Worm (Caenorhabditis elegans) whole organism, mixed stage, embryonic: ENCODE results near the gene dmd-9.

ENCODE experiments used
- M03D4.4 ChIP-seq: sonication (generic microtip); optimal IDR thresholded peaks from 2 replicates; lab custom pipeline; 2017; ENCODE audit warnings: mild to moderate bottlenecking, missing genetic modification characterization, missing compliant biosample characterization
- bed-3 ChIP-seq: fragments of 200-800 bp; sonication (Bioruptor generic); optimal IDR thresholded peaks from 3 replicates; lab custom pipeline; 2018; ENCODE audit warnings: mild to moderate bottlenecking, missing genetic modification characterization, moderate library complexity, missing compliant biosample characterization
- blmp-1 ChIP-seq: fragments of 150-350 bp; optimal IDR thresholded peaks from 2 replicates; lab custom pipeline; 2014; ENCODE audit warnings: missing biosample characterization, missing genetic modification characterization
- ceh-39 ChIP-seq: fragments of 150-350 bp; optimal IDR thresholded peaks from 2 replicates; lab custom pipeline; 2014; ENCODE audit warnings: missing biosample characterization, missing genetic modification characterization
- ceh-43 ChIP-seq: fragments of 200-800 bp; sonication (Bioruptor generic); optimal IDR thresholded peaks from 2 replicates; lab custom pipeline; 2018; ENCODE audit warnings: mild to moderate bottlenecking, missing genetic modification characterization, moderate library complexity, missing compliant biosample characterization
- ceh-83 ChIP-seq: fragments of 200-800 bp; sonication (Bioruptor generic); optimal IDR thresholded peaks from 2 replicates; lab custom pipeline; 2018; ENCODE audit warnings: mild to moderate bottlenecking, missing genetic modification characterization, missing compliant biosample characterization
- ces-1 ChIP-seq: fragments of 150-350 bp; optimal IDR thresholded peaks from 2 replicates; lab custom pipeline; 2014; ENCODE audit warnings: missing biosample characterization, missing genetic modification reagents, missing genetic modification characterization
- cnd-1 ChIP-seq: fragments of 200-800 bp; sonication (Bioruptor generic); optimal IDR thresholded peaks from 2 replicates; lab custom pipeline; 2018; ENCODE audit warnings: mild to moderate bottlenecking, missing genetic modification characterization, missing compliant biosample characterization
- drap-1 ChIP-seq: fragments of 200-800 bp; sonication (Bioruptor generic); optimal IDR thresholded peaks from 3 replicates; lab custom pipeline; 2018; ENCODE audit warnings: mild to moderate bottlenecking, missing genetic modification characterization, missing compliant biosample characterization
- elt-1 ChIP-seq: sonication (generic microtip); optimal IDR thresholded peaks from 2 replicates; lab custom pipeline; 2017; ENCODE audit warnings: missing genetic modification characterization, mild to moderate bottlenecking, missing compliant biosample characterization, antibody characterized with exemption, moderate library complexity, borderline replicate concordance; ENCODE audit not compliant: insufficient read depth
- elt-3 ChIP-seq: fragments of 150-350 bp; optimal IDR thresholded peaks from 2 replicates; lab custom pipeline; 2014; ENCODE audit warnings: missing biosample characterization, missing genetic modification characterization
- flh-1 ChIP-seq: fragments of 200-800 bp; sonication (Bioruptor generic); optimal IDR thresholded peaks from 2 replicates; lab custom pipeline; 2018; ENCODE audit warnings: mild to moderate bottlenecking, missing genetic modification characterization, moderate library complexity, missing compliant biosample characterization
- ham-2 ChIP-seq: fragments of 200-800 bp; sonication (Bioruptor generic); optimal IDR thresholded peaks from 2 replicates; lab custom pipeline; 2018; ENCODE audit warnings: mild to moderate bottlenecking, missing genetic modification characterization, missing compliant biosample characterization
- hlh-1 ChIP-seq: fragments of 150-350 bp; optimal IDR thresholded peaks from 2 replicates; lab custom pipeline; 2014; ENCODE audit warnings: missing biosample characterization, missing genetic modification reagents, missing genetic modification characterization
- lin-13 ChIP-seq: fragments of 150-350 bp; optimal IDR thresholded peaks from 2 replicates; lab custom pipeline; 2014; ENCODE audit warnings: missing biosample characterization, missing genetic modification characterization
- lin-32 ChIP-seq: fragments of 200-800 bp; sonication (Bioruptor generic); optimal IDR thresholded peaks from 2 replicates; lab custom pipeline; 2018; ENCODE audit warnings: mild to moderate bottlenecking, missing genetic modification characterization, missing compliant biosample characterization
- lsy-2 ChIP-seq: fragments of 150-350 bp; optimal IDR thresholded peaks from 2 replicates; lab custom pipeline; 2014; ENCODE audit warnings: missing biosample characterization, missing genetic modification characterization
- mab-5 ChIP-seq: fragments of 150-350 bp; optimal IDR thresholded peaks from 2 replicates; lab custom pipeline; 2014; ENCODE audit warnings: missing biosample characterization, missing genetic modification characterization
- mep-1 ChIP-seq: fragments of 150-350 bp; optimal IDR thresholded peaks from 2 replicates; lab custom pipeline; 2017; ENCODE audit warnings: missing biosample characterization, missing genetic modification reagents, missing genetic modification characterization, inconsistent platforms
- mls-2 ChIP-seq: sonication (generic microtip); optimal IDR thresholded peaks from 2 replicates; lab custom pipeline; 2016; ENCODE audit warnings: mild to moderate bottlenecking, missing genetic modification characterization, moderate library complexity, missing compliant biosample characterization
- nhr-12 ChIP-seq: fragments of 150-350 bp; optimal IDR thresholded peaks from 2 replicates; lab custom pipeline; 2014; ENCODE audit warnings: missing biosample characterization, missing genetic modification characterization
- nhr-2 ChIP-seq: fragments of 150-350 bp; optimal IDR thresholded peaks from 2 replicates; lab custom pipeline; 2014; ENCODE audit warnings: missing biosample characterization, missing genetic modification characterization
- nhr-237 ChIP-seq: fragments of 150-350 bp; optimal IDR thresholded peaks from 2 replicates; lab custom pipeline; 2014; ENCODE audit warnings: missing biosample characterization, missing genetic modification characterization
- nhr-28 ChIP-seq: fragments of 150-350 bp; optimal IDR thresholded peaks from 2 replicates; lab custom pipeline; 2014; ENCODE audit warnings: missing biosample characterization, missing genetic modification characterization
- nhr-76 ChIP-seq: sonication (generic microtip); optimal IDR thresholded peaks from 2 replicates; lab custom pipeline; 2017; ENCODE audit warnings: missing biosample characterization, missing genetic modification characterization
- pha-4 ChIP-seq: fragments of 150-350 bp; optimal IDR thresholded peaks from 2 replicates; lab custom pipeline; 2018; ENCODE audit warnings: missing biosample characterization, missing genetic modification reagents, missing genetic modification characterization
- sem-2 ChIP-seq: fragments of 200-800 bp; sonication (Bioruptor generic); optimal IDR thresholded peaks from 2 replicates; lab custom pipeline; 2018; ENCODE audit warnings: mild to moderate bottlenecking, missing genetic modification characterization, missing compliant biosample characterization
- snpc-4 ChIP-seq: fragments of 150-350 bp; optimal IDR thresholded peaks from 2 replicates; lab custom pipeline; 2014; ENCODE audit warnings: missing biosample characterization, missing genetic modification characterization
- sptf-1 ChIP-seq: sonication (generic microtip); optimal IDR thresholded peaks from 2 replicates; lab custom pipeline; 2017; ENCODE audit warnings: mild to moderate bottlenecking, missing genetic modification characterization, moderate library complexity, missing compliant biosample characterization
- tbx-8 ChIP-seq: fragments of 200-800 bp; sonication (Bioruptor generic); optimal IDR thresholded peaks from 2 replicates; lab custom pipeline; 2018; ENCODE audit warnings: mild to moderate bottlenecking, missing genetic modification characterization, moderate library complexity, missing compliant biosample characterization
- unc-120 ChIP-seq: sonication (generic microtip); optimal IDR thresholded peaks from 2 replicates; lab custom pipeline; 2017; ENCODE audit warnings: missing genetic modification characterization, missing compliant biosample characterization; ENCODE audit not compliant: poor library complexity, severe bottlenecking
- unc-39 ChIP-seq: fragments of 150-350 bp; optimal IDR thresholded peaks from 2 replicates; lab custom pipeline; 2014; ENCODE audit warnings: missing biosample characterization, missing genetic modification characterization
- unc-62 ChIP-seq: fragments of 150-350 bp; optimal IDR thresholded peaks from 2 replicates; lab custom pipeline; 2014; ENCODE audit warnings: missing biosample characterization, missing genetic modification reagents, missing genetic modification characterization
- zip-8 ChIP-seq: fragments of 150-350 bp; optimal IDR thresholded peaks from 2 replicates; lab custom pipeline; 2014; ENCODE audit warnings: missing biosample characterization, missing genetic modification characterization
- ztf-11 ChIP-seq: fragments of 150-350 bp; optimal IDR thresholded peaks from 2 replicates; lab custom pipeline; 2014; ENCODE audit warnings: missing biosample characterization, missing genetic modification characterization

The dmd-9 gene

DNA sequence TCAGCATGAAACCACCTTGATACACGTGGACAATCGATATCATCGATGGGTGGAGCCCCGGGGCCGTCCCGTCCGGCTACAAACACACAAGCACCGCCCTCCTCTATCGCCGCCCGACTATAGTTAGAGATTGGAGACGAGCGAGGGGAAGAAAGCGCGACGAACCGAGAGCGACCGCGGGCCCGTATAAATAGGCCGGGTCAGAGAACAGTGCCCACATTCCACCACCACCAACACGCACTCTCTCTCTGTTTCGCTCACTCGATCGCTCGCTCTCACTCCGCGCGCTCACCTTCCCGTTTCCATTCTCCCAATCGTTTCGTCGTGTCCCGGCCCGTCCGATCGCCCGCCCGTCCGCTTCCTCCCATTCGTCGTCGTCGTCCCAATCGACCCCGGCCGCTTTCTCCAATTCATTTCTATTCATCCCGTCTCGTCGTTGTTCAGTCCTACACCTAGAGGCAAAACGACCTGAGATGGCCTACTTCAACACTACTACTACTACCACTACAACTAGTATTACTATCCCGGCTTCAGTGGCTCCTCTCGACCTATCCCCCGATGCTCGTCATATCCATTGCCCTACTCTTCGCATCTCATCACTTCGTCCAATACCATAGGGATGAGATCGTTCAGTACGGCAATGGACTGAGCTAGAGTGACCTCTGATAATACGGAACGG is 21.5 kb downstream of the dmd-9 start:
- TF ChIP-seq blmp-1 (tag; lab: Kevin White, UChicago) (no peak), mep-1 (tag; lab: Kevin White, UChicago) (no peak), sptf-1 (tag; lab: Kevin White, UChicago) (peak; percentile 77), lin-13 (tag; lab: Kevin White, UChicago) (peak; percentile 66), elt-1 (tag; lab: Kevin White, UChicago) (peak; percentile 42), flh-1 (GFP tag; lab: Kevin White, UChicago) (no peak), snpc-4 (tag; lab: Kevin White, UChicago) (no peak), ztf-11 (tag; lab: Kevin White, UChicago) (peak; percentile 64), nhr-12 (peak; percentile 47), nhr-76 (tag; lab: Kevin White, UChicago) (peak; percentile 23), nhr-2 (peak; percentile 36), mab-5 (no peak), ceh-39 (no peak), pha-4 (tag; lab: Kevin White, UChicago) (peak; percentile 67), elt-3 (tag; lab: Kevin White, UChicago) (no peak), nhr-237 (tag; lab: Kevin White, UChicago) (peak; percentile 25), mls-2 (tag; lab: Kevin White, UChicago) (peak; percentile 60), bed-3 (GFP tag; lab: Kevin White, UChicago) (peak; percentile 32), drap-1 (peak; percentile 41), ces-1 (GFP tag; lab: Kevin White, UChicago) (no peak), cnd-1 (peak; percentile 49), tbx-8 (GFP tag; lab: Kevin White, UChicago) (no peak), sem-2 (GFP tag; lab: Kevin White, UChicago) (peak; percentile 67), M03D4.4 (tag; lab: Kevin White, UChicago) (peak; percentile 68), ham-2 (GFP tag; lab: Kevin White, UChicago) (peak; percentile 96), unc-62 (peak; percentile 28), ceh-83 (GFP tag; lab: Kevin White, UChicago) (peak; percentile 67), unc-120 (tag; lab: Kevin White, UChicago) (peak; percentile 62), nhr-28 (tag; lab: Kevin White, UChicago) (no peak)
- TF ChIP-seq, all 35 proteins: peak for 19

ce11 chrIV:3231644-3232043 is 22.7 kb downstream of the dmd-9 start:
- peak; percentile 96 for TF ChIP-seq hlh-1 (tag; lab: Kevin White, UChicago)
- TF ChIP-seq ham-2 (GFP tag; lab: Kevin White, UChicago), result peak; percentile 10
- TF ChIP-seq sem-2 (GFP tag; lab: Kevin White, UChicago), result no peak
- peak; percentile 20 for TF ChIP-seq sptf-1 (tag; lab: Kevin White, UChicago)
- TF ChIP-seq ceh-43 (GFP tag; lab: Kevin White, UChicago), result no peak
- no peak for TF ChIP-seq bed-3 (GFP tag; lab: Kevin White, UChicago)
- no peak for TF ChIP-seq lsy-2
- peak; percentile 28 for TF ChIP-seq lin-32 (GFP tag; lab: Kevin White, UChicago)
- peak; percentile 77 for TF ChIP-seq unc-62
- TF ChIP-seq drap-1, result no peak
- TF ChIP-seq unc-120 (tag; lab: Kevin White, UChicago), result peak; percentile 63
- no peak for TF ChIP-seq ces-1 (GFP tag; lab: Kevin White, UChicago)
- TF ChIP-seq cnd-1, result no peak
- no peak for TF ChIP-seq mls-2 (tag; lab: Kevin White, UChicago)
- TF ChIP-seq snpc-4 (tag; lab: Kevin White, UChicago), result no peak
- no peak for TF ChIP-seq pha-4 (tag; lab: Kevin White, UChicago)

ce11 chrIV:3227549-3228139 is 26.7 kb downstream of the dmd-9 start:
- TF ChIP-seq mep-1 (tag; lab: Kevin White, UChicago) (no peak), pha-4 (tag; lab: Kevin White, UChicago) (peak; percentile 83), nhr-12 (no peak), unc-120 (tag; lab: Kevin White, UChicago) (peak; percentile 81), cnd-1 (peak; percentile 34), nhr-28 (tag; lab: Kevin White, UChicago) (peak; percentile 60), mls-2 (tag; lab: Kevin White, UChicago) (peak; percentile 45), ham-2 (GFP tag; lab: Kevin White, UChicago) (peak; percentile 79), nhr-76 (tag; lab: Kevin White, UChicago) (no peak), mab-5 (peak; percentile 57), ces-1 (GFP tag; lab: Kevin White, UChicago) (no peak), ceh-83 (GFP tag; lab: Kevin White, UChicago) (no peak), tbx-8 (GFP tag; lab: Kevin White, UChicago) (no peak), sptf-1 (tag; lab: Kevin White, UChicago) (no peak), hlh-1 (tag; lab: Kevin White, UChicago) (peak; percentile 80), unc-62 (peak; percentile 92), nhr-237 (tag; lab: Kevin White, UChicago) (peak; percentile 23), zip-8 (tag; lab: Kevin White, UChicago) (no peak), elt-3 (tag; lab: Kevin White, UChicago) (peak; percentile 76), nhr-2 (peak; percentile 17), lin-13 (tag; lab: Kevin White, UChicago) (peak; percentile 7), ceh-43 (GFP tag; lab: Kevin White, UChicago) (peak; percentile 48), unc-39 (tag; lab: Kevin White, UChicago) (no peak), drap-1 (peak; percentile 61), ceh-39 (peak; percentile 58), M03D4.4 (tag; lab: Kevin White, UChicago) (peak; percentile 45), snpc-4 (tag; lab: Kevin White, UChicago) (no peak), elt-1 (tag; lab: Kevin White, UChicago) (peak; percentile 43), sem-2 (GFP tag; lab: Kevin White, UChicago) (no peak), ztf-11 (tag; lab: Kevin White, UChicago) (no peak), bed-3 (GFP tag; lab: Kevin White, UChicago) (no peak), flh-1 (GFP tag; lab: Kevin White, UChicago) (no peak), lin-32 (GFP tag; lab: Kevin White, UChicago) (no peak), lsy-2 (peak; percentile 38), blmp-1 (tag; lab: Kevin White, UChicago) (no peak)
